Worm (Caenorhabditis elegans) whole organism, late embryonic: ENCODE results near the gene snr-4.

Experiments used
- C08G9.2 ChIP-seq: sonication (generic microtip); optimal IDR thresholded peaks from 2 replicates; lab custom pipeline; 2016; ENCODE audit warnings: mild to moderate bottlenecking, missing genetic modification characterization, moderate library complexity, missing compliant biosample characterization
- ama-1 ChIP-seq: fragments of 150-350 bp; optimal IDR thresholded peaks from 2 replicates; lab custom pipeline; 2014
- che-1 ChIP-seq: sonication (generic microtip); optimal IDR thresholded peaks from 2 replicates; lab custom pipeline; 2016; ENCODE audit warnings: mild to moderate bottlenecking, missing genetic modification characterization, missing compliant biosample characterization
- elt-2 ChIP-seq: sonication (generic microtip); optimal IDR thresholded peaks from 2 replicates; lab custom pipeline; 2016; ENCODE audit warnings: missing genetic modification reagents, missing genetic modification characterization, missing compliant biosample characterization

DNA sequence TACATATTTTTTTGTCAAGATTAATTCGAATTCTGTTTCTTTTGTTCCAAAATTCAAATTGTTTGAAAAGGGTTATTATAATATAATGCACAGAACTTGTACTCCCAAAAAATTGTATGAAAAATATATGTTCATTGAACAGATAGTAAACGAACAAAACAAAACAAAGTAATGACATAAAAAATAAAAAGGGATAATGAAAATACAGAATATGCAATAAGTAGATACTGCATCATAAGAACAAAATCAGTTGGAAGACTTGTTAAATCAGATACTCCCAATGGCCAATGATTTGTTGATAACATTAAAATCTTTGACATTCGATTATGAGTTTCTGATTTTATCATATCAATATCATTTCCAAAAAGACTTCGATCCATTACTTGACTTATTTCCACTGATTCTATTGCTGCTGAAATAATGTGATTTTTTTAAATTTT, 25.0 kb upstream of the snr-4 start:
- TF ChIP-seq ama-1 (lab: Kevin White, UChicago) (no peak), elt-2 (tag; lab: Kevin White, UChicago) (no peak), che-1 (no peak), C08G9.2 (tag; lab: Kevin White, UChicago) (no peak)
